Worm (Caenorhabditis elegans) whole organism, L2 larva: ENCODE data around the gene F13B12.4.
A peak's percentile ranks its signal among the peaks of the same experiment; 100 is the strongest.

Experiments used
- C34F6.9 ChIP-seq: fragments of 150-350 bp; optimal IDR thresholded peaks from 2 replicates; lab custom pipeline; 2014; ENCODE audit warnings: missing biosample characterization, missing genetic modification characterization
- F13H6.1 ChIP-seq: sonication (generic microtip); optimal IDR thresholded peaks from 2 replicates; lab custom pipeline; 2016; ENCODE audit warnings: missing genetic modification characterization, missing compliant biosample characterization
- Y55F3AM.14 ChIP-seq: fragments of 200-800 bp; sonication (Bioruptor generic); optimal IDR thresholded peaks from 2 replicates; lab custom pipeline; 2018; ENCODE audit warnings: mild to moderate bottlenecking, missing genetic modification characterization, missing compliant biosample characterization
- alr-1 ChIP-seq: fragments of 150-350 bp; optimal IDR thresholded peaks from 2 replicates; lab custom pipeline; 2014; ENCODE audit warnings: missing biosample characterization, missing genetic modification characterization
- aly-2 ChIP-seq: fragments of 150-350 bp; optimal IDR thresholded peaks from 2 replicates; lab custom pipeline; 2014; ENCODE audit warnings: missing biosample characterization, missing genetic modification characterization
- ama-1 ChIP-seq: fragments of 150-350 bp; optimal IDR thresholded peaks from 2 replicates; lab custom pipeline; 2018; ENCODE audit warnings: inconsistent platforms
- blmp-1 ChIP-seq: sonication (generic microtip); optimal IDR thresholded peaks from 2 replicates; lab custom pipeline; 2017; ENCODE audit warnings: missing genetic modification characterization, mild to moderate bottlenecking, missing compliant biosample characterization, antibody characterized with exemption, moderate library complexity; ENCODE audit not compliant: insufficient read depth
- ceh-16 ChIP-seq: fragments of 150-350 bp; optimal IDR thresholded peaks from 2 replicates; lab custom pipeline; 2014; ENCODE audit warnings: missing biosample characterization, missing genetic modification characterization
- ceh-82 ChIP-seq: fragments of 150-350 bp; optimal IDR thresholded peaks from 2 replicates; lab custom pipeline; 2014; ENCODE audit warnings: missing biosample characterization, missing genetic modification characterization
- crh-2 ChIP-seq: sonication (generic microtip); optimal IDR thresholded peaks from 2 replicates; lab custom pipeline; 2017; ENCODE audit warnings: missing biosample characterization, missing genetic modification characterization
- dmd-4 ChIP-seq: sonication (generic microtip); optimal IDR thresholded peaks from 2 replicates; lab custom pipeline; 2017; ENCODE audit warnings: missing biosample characterization, missing genetic modification characterization
- egl-27 ChIP-seq: sonication (generic microtip); optimal IDR thresholded peaks from 3 replicates; lab custom pipeline; 2017; ENCODE audit warnings: missing biosample characterization, missing genetic modification reagents, missing genetic modification characterization
- elt-1 ChIP-seq: fragments of 150-350 bp; optimal IDR thresholded peaks from 2 replicates; lab custom pipeline; 2014; ENCODE audit warnings: missing biosample characterization, missing genetic modification characterization
- elt-3 ChIP-seq: sonication (generic microtip); optimal IDR thresholded peaks from 2 replicates; lab custom pipeline; 2017; ENCODE audit warnings: missing biosample characterization, missing genetic modification characterization
- fos-1 ChIP-seq: fragments of 150-350 bp; optimal IDR thresholded peaks from 2 replicates; lab custom pipeline; 2014; ENCODE audit warnings: missing biosample characterization, missing genetic modification characterization
- lin-11 ChIP-seq: fragments of 150-350 bp; sonication (generic microtip); optimal IDR thresholded peaks from 2 replicates; lab custom pipeline; 2014; ENCODE audit warnings: missing biosample characterization, missing genetic modification characterization, inconsistent platforms, mixed read lengths
- lin-13 ChIP-seq: fragments of 150-350 bp; optimal IDR thresholded peaks from 2 replicates; lab custom pipeline; 2014; ENCODE audit warnings: missing biosample characterization, missing genetic modification reagents, missing genetic modification characterization
- lin-39 ChIP-seq: fragments of 150-350 bp; optimal IDR thresholded peaks from 2 replicates; lab custom pipeline; 2014; ENCODE audit warnings: missing biosample characterization, missing genetic modification reagents, missing genetic modification characterization
- lsy-2 ChIP-seq, 2 experiments: fragments of 150-350 bp in 1 of 2; sonication (generic microtip) in 1 of 2; optimal IDR thresholded peaks; 2 replicates each; lab custom pipeline; 2014 to 2017; ENCODE audit warnings: missing biosample characterization in 2 of 2, missing genetic modification characterization in 2 of 2
- mab-5 ChIP-seq: fragments of 150-350 bp; optimal IDR thresholded peaks from 2 replicates; lab custom pipeline; 2014; ENCODE audit warnings: missing biosample characterization, missing genetic modification characterization
- mbf-1 ChIP-seq: sonication (generic microtip); optimal IDR thresholded peaks from 2 replicates; lab custom pipeline; 2017; ENCODE audit warnings: missing biosample characterization, missing genetic modification characterization
- mdl-1 ChIP-seq, 2 experiments: fragments of 150-350 bp in 1 of 2; sonication (generic microtip) in 1 of 2; optimal IDR thresholded peaks; 2 replicates each; lab custom pipeline; 2017; ENCODE audit warnings: missing biosample characterization in 2 of 2, missing genetic modification characterization in 2 of 2
- nhr-10 ChIP-seq: sonication (generic microtip); optimal IDR thresholded peaks from 2 replicates; lab custom pipeline; 2017; ENCODE audit warnings: missing biosample characterization, missing genetic modification characterization
- nhr-12 ChIP-seq: fragments of 150-350 bp; optimal IDR thresholded peaks from 2 replicates; lab custom pipeline; 2014; ENCODE audit warnings: missing biosample characterization, missing genetic modification characterization
- nhr-129 ChIP-seq: fragments of 150-350 bp; optimal IDR thresholded peaks from 2 replicates; lab custom pipeline; 2014; ENCODE audit warnings: missing biosample characterization, missing genetic modification characterization
- nhr-21 ChIP-seq: fragments of 150-350 bp; optimal IDR thresholded peaks from 2 replicates; lab custom pipeline; 2014; ENCODE audit warnings: missing biosample characterization, missing genetic modification characterization
- nhr-25 ChIP-seq: fragments of 150-350 bp; sonication (generic microtip); optimal IDR thresholded peaks from 3 replicates; lab custom pipeline; 2014; ENCODE audit warnings: missing biosample characterization, missing genetic modification characterization
- nhr-6 ChIP-seq: fragments of 150-350 bp; optimal IDR thresholded peaks from 2 replicates; lab custom pipeline; 2014; ENCODE audit warnings: missing biosample characterization, missing genetic modification characterization
- nhr-77 ChIP-seq: fragments of 150-350 bp; optimal IDR thresholded peaks from 2 replicates; lab custom pipeline; 2014; ENCODE audit warnings: missing biosample characterization, missing genetic modification characterization
- sem-4 ChIP-seq: fragments of 150-350 bp; optimal IDR thresholded peaks from 2 replicates; lab custom pipeline; 2014; ENCODE audit warnings: missing biosample characterization, missing genetic modification reagents, missing genetic modification characterization
- sma-9 ChIP-seq, 2 experiments: fragments of 150-350 bp in 1 of 2; sonication (generic microtip) in 1 of 2; optimal IDR thresholded peaks; 2 replicates each; lab custom pipeline; 2014 to 2016; ENCODE audit warnings: missing genetic modification characterization in 2 of 2, mild to moderate bottlenecking in 1 of 2, missing biosample characterization in 1 of 2, missing compliant biosample characterization in 1 of 2, missing genetic modification reagents in 1 of 2, moderate library complexity in 1 of 2
- snpc-4 ChIP-seq: fragments of 150-350 bp; optimal IDR thresholded peaks from 2 replicates; lab custom pipeline; 2014; ENCODE audit warnings: missing biosample characterization, missing genetic modification characterization
- unc-39 ChIP-seq: fragments of 150-350 bp; optimal IDR thresholded peaks from 2 replicates; lab custom pipeline; 2014; ENCODE audit warnings: missing biosample characterization, missing genetic modification characterization
- unc-55 ChIP-seq: fragments of 150-350 bp; sonication (generic microtip); optimal IDR thresholded peaks from 3 replicates; lab custom pipeline; 2014; ENCODE audit warnings: missing biosample characterization, missing genetic modification reagents, missing genetic modification characterization
- unc-62 ChIP-seq: fragments of 150-350 bp; optimal IDR thresholded peaks from 2 replicates; lab custom pipeline; 2014; ENCODE audit warnings: missing biosample characterization, missing genetic modification reagents, missing genetic modification characterization
- zag-1 ChIP-seq: fragments of 150-350 bp; optimal IDR thresholded peaks from 2 replicates; lab custom pipeline; 2014; ENCODE audit warnings: missing biosample characterization, missing genetic modification characterization
- ztf-1 ChIP-seq: fragments of 200-800 bp; sonication (Bioruptor generic); conservative IDR thresholded peaks from 2 replicates; pipeline ENCODE4 v1.3.6; 2022; ENCODE audit warnings: missing genetic modification characterization, missing compliant biosample characterization
- ztf-11 ChIP-seq: sonication (generic microtip); optimal IDR thresholded peaks from 2 replicates; lab custom pipeline; 2017; ENCODE audit warnings: missing biosample characterization, missing genetic modification characterization
- ztf-4 ChIP-seq: fragments of 150-350 bp; optimal IDR thresholded peaks from 2 replicates; lab custom pipeline; 2014; ENCODE audit warnings: missing biosample characterization, missing genetic modification characterization

The F13B12.4 gene

ce11 chrIV:10482585-10482984 lies 32.9 kb upstream of the F13B12.4 start:
- TF ChIP-seq unc-55 (GFP tag; lab: Kevin White, UChicago) (no peak), alr-1 (tag; lab: Kevin White, UChicago) (no peak), elt-3 (no peak), ceh-16 (tag; lab: Kevin White, UChicago) (no peak), ama-1 (lab: Kevin White, UChicago) (no peak), fos-1 (tag; lab: Kevin White, UChicago) (peak; percentile 12), F13H6.1 (tag; lab: Kevin White, UChicago) (no peak), unc-62 (GFP tag; lab: Kevin White, UChicago) (no peak)

ce11 chrIV:10481695-10482094 lies 32.0 kb upstream of the F13B12.4 start, which contains the start of gene egl-21:
TSS of gene egl-21 (minus strand) at chrIV:10481844.
- TF ChIP-seq zag-1 (tag; lab: Kevin White, UChicago) (peak; percentile 79), ceh-82 (tag; lab: Kevin White, UChicago) (no peak), C34F6.9 (tag; lab: Kevin White, UChicago) (peak; percentile 89), ama-1 (lab: Kevin White, UChicago) (no peak), blmp-1 (no peak), sem-4 (peak; percentile 46), lin-11 (tag; lab: Kevin White, UChicago) (peak; percentile 66), mdl-1 (tag; optimal IDR thresholded peaks at IDR 0.05; lab: Kevin White, UChicago) (peak; percentile 59 to 61), sma-9 (GFP tag; optimal IDR thresholded peaks at IDR 0.05; lab: Kevin White, UChicago) (peak; percentile 46), sma-9 (tag; optimal IDR thresholded peaks at IDR 0.05; lab: Kevin White, UChicago) (no peak), F13H6.1 (tag; lab: Kevin White, UChicago) (peak; percentile 60), unc-55 (GFP tag; lab: Kevin White, UChicago) (peak; percentile 92), egl-27 (tag; lab: Kevin White, UChicago) (peak; percentile 43), elt-3 (no peak), lin-39 (tag; lab: Kevin White, UChicago) (no peak), nhr-129 (peak; percentile 79), lsy-2 (tag; optimal IDR thresholded peaks at IDR 0.05; lab: Kevin White, UChicago) (peak in 1 of 2 experiments; percentile 66), nhr-77 (tag; lab: Kevin White, UChicago) (no peak), ztf-11 (tag; lab: Kevin White, UChicago) (no peak), crh-2 (tag; lab: Kevin White, UChicago) (peak; percentile 82), Y55F3AM.14 (peak; percentile 64), elt-1 (tag; lab: Kevin White, UChicago) (no peak), nhr-10 (tag; lab: Kevin White, UChicago) (no peak), nhr-6 (peak; percentile 36), lin-13 (GFP tag; lab: Kevin White, UChicago) (peak; percentile 33), unc-39 (tag; lab: Kevin White, UChicago) (peak; percentile 52), nhr-21 (tag; lab: Kevin White, UChicago) (peak; percentile 19)

ce11 chrIV:10475234-10475633 lies 25.5 kb upstream of the F13B12.4 start:
- no peak for TF ChIP-seq dmd-4 (tag; lab: Kevin White, UChicago)
- TF ChIP-seq sma-9 (GFP tag; optimal IDR thresholded peaks at IDR 0.05; lab: Kevin White, UChicago) = no peak
- TF ChIP-seq sma-9 (tag; optimal IDR thresholded peaks at IDR 0.05; lab: Kevin White, UChicago) = no peak
- no peak for TF ChIP-seq elt-3
- TF ChIP-seq ama-1 (lab: Kevin White, UChicago) = no peak
- no peak for TF ChIP-seq C34F6.9 (tag; lab: Kevin White, UChicago)
- no peak for TF ChIP-seq Y55F3AM.14
- no peak for TF ChIP-seq aly-2 (tag; lab: Kevin White, UChicago)
- TF ChIP-seq nhr-12 (tag; lab: Kevin White, UChicago) = no peak
- TF ChIP-seq alr-1 (tag; lab: Kevin White, UChicago) = no peak
- no peak for TF ChIP-seq elt-1 (tag; lab: Kevin White, UChicago)
- no peak for TF ChIP-seq nhr-6
- no peak for TF ChIP-seq ztf-1 (GFP tag; lab: Robert Waterston, UW)
- no peak for TF ChIP-seq ztf-11 (tag; lab: Kevin White, UChicago)
- TF ChIP-seq crh-2 (tag; lab: Kevin White, UChicago) = no peak
- TF ChIP-seq lin-39 (tag; lab: Kevin White, UChicago) = no peak

ce11 chrIV:10472478-10472877 lies 22.8 kb upstream of the F13B12.4 start, which contains the start of gene bgnt-1.1:
TSS of gene bgnt-1.1 (plus strand) at chrIV:10472778.
- no peak for TF ChIP-seq mbf-1 (tag; lab: Kevin White, UChicago)
- no peak for TF ChIP-seq snpc-4 (tag; lab: Kevin White, UChicago)
- no peak for TF ChIP-seq mab-5 (tag; lab: Kevin White, UChicago)
- no peak for TF ChIP-seq nhr-25 (tag; lab: Kevin White, UChicago)
- no peak for TF ChIP-seq elt-1 (tag; lab: Kevin White, UChicago)
- TF ChIP-seq F13H6.1 (tag; lab: Kevin White, UChicago) = no peak
- TF ChIP-seq lin-11 (tag; lab: Kevin White, UChicago) = no peak
- no peak for TF ChIP-seq ztf-4 (tag; lab: Kevin White, UChicago)
